Fruit fly (Drosophila melanogaster) whole organism, wandering third instar larva: ENCODE data around the gene Hsp70Ab.

Experiments
- Abd-B ChIP-seq: fragments of >200 bp; optimal IDR thresholded peaks from 2 replicates; lab custom pipeline; 2017; ENCODE audit warnings: missing biosample characterization, missing genetic modification characterization
- CG32264 ChIP-seq: fragments of 200-800 bp; sonication (Bioruptor generic); optimal IDR thresholded peaks from 2 replicates; lab custom pipeline; 2016; ENCODE audit warnings: missing biosample characterization, missing genetic modification characterization
- CG9705 ChIP-seq: fragments of 200-800 bp; sonication (Bioruptor generic); optimal IDR thresholded peaks from 2 replicates; lab custom pipeline; 2018; ENCODE audit warnings: missing biosample characterization, mild to moderate bottlenecking, missing genetic modification characterization
- CrebA ChIP-seq: fragments of 200-800 bp; sonication (Bioruptor generic); optimal IDR thresholded peaks from 2 replicates; lab custom pipeline; 2016; ENCODE audit warnings: missing biosample characterization, mild to moderate bottlenecking, missing genetic modification characterization, borderline replicate concordance
- Dfd ChIP-seq: fragments of >200 bp; optimal IDR thresholded peaks from 2 replicates; lab custom pipeline; 2017; ENCODE audit warnings: missing biosample characterization, missing genetic modification characterization
- Dif ChIP-seq: fragments of 200-275, 200-300 bp; sonication (Bioruptor generic); optimal IDR thresholded peaks from 2 replicates; lab custom pipeline; 2018; ENCODE audit warnings: missing biosample characterization, missing genetic modification characterization; ENCODE audit not compliant: partially characterized antibody
- GATAd ChIP-seq: sonication (Bioruptor generic); optimal IDR thresholded peaks from 2 replicates; lab custom pipeline; 2016; ENCODE audit warnings: missing biosample characterization, missing genetic modification characterization
- HLH106 ChIP-seq: fragments of 200-800 bp; optimal IDR thresholded peaks from 3 replicates; lab custom pipeline; 2019; ENCODE audit warnings: missing biosample characterization, mild to moderate bottlenecking, missing genetic modification characterization, moderate library complexity
- Hnf4 ChIP-seq: fragments of 200-800 bp; sonication (Bioruptor generic); optimal IDR thresholded peaks from 2 replicates; lab custom pipeline; 2016; ENCODE audit warnings: missing biosample characterization, mild to moderate bottlenecking, missing genetic modification characterization
- Hr83 ChIP-seq: fragments of 200-300 bp; sonication (Bioruptor generic); optimal IDR thresholded peaks from 2 replicates; lab custom pipeline; 2016; ENCODE audit warnings: missing biosample characterization, mild to moderate bottlenecking, missing genetic modification characterization, moderate library complexity; ENCODE audit not compliant: poor library complexity, severe bottlenecking
- Jra ChIP-seq: sonication (Bioruptor generic); optimal IDR thresholded peaks from 2 replicates; lab custom pipeline; 2016; ENCODE audit warnings: missing biosample characterization, missing genetic modification characterization
- Mio ChIP-seq: sonication (Bioruptor generic); optimal IDR thresholded peaks from 2 replicates; lab custom pipeline; 2016; ENCODE audit warnings: missing biosample characterization, missing genetic modification characterization
- Myc ChIP-seq: fragments of >200 bp; optimal IDR thresholded peaks from 2 replicates; lab custom pipeline; 2017
- N ChIP-seq: fragments of >200 bp; optimal IDR thresholded peaks from 2 replicates; lab custom pipeline; 2018; ENCODE audit warnings: missing biosample characterization, missing external identifiers, missing genetic modification characterization
- OdsH ChIP-seq: fragments of 200-800 bp; sonication (Bioruptor generic); optimal IDR thresholded peaks from 2 replicates; lab custom pipeline; 2016; ENCODE audit warnings: missing biosample characterization, mild to moderate bottlenecking, missing genetic modification characterization
- Rel ChIP-seq, 2 experiments: fragments of 200-800 bp; sonication (Bioruptor generic) in 1 of 2; optimal IDR thresholded peaks; 2 replicates in 1 of 2; 3 replicates in 1 of 2; lab custom pipeline; 2016 to 2019; ENCODE audit warnings: mild to moderate bottlenecking in 2 of 2, missing biosample characterization in 2 of 2, missing genetic modification characterization in 2 of 2, moderate library complexity in 1 of 2
- Sp1 ChIP-seq: fragments of 200-800 bp; sonication (Bioruptor generic); optimal IDR thresholded peaks from 3 replicates; lab custom pipeline; 2019; ENCODE audit warnings: missing biosample characterization, mild to moderate bottlenecking, missing genetic modification characterization, moderate library complexity
- Vsx2 ChIP-seq: fragments of 200-300, 225-300 bp; sonication (Bioruptor generic); optimal IDR thresholded peaks from 2 replicates; lab custom pipeline; 2018; ENCODE audit warnings: missing biosample characterization, missing genetic modification characterization; ENCODE audit not compliant: partially characterized antibody
- br ChIP-seq: fragments of 200-800 bp; sonication (Bioruptor generic); optimal IDR thresholded peaks from 2 replicates; lab custom pipeline; 2016; ENCODE audit warnings: missing biosample characterization, missing genetic modification characterization
- brk ChIP-seq: fragments of 200-800 bp; sonication (Bioruptor generic); optimal IDR thresholded peaks from 2 replicates; lab custom pipeline; 2016; ENCODE audit warnings: missing biosample characterization, mild to moderate bottlenecking, missing genetic modification characterization
- dmrt93B ChIP-seq: fragments of 200-800 bp; sonication (Bioruptor generic); optimal IDR thresholded peaks from 2 replicates; lab custom pipeline; 2018; ENCODE audit warnings: missing biosample characterization, mild to moderate bottlenecking, missing genetic modification characterization
- dsf ChIP-seq: sonication (Bioruptor generic); optimal IDR thresholded peaks from 2 replicates; lab custom pipeline; 2016; ENCODE audit warnings: missing biosample characterization, missing genetic modification characterization, borderline replicate concordance
- ey ChIP-seq: fragments of 200-800 bp; sonication (Bioruptor generic); optimal IDR thresholded peaks from 2 replicates; lab custom pipeline; 2016; ENCODE audit warnings: missing biosample characterization, missing genetic modification characterization
- foxo ChIP-seq, 2 experiments: fragments of 200-800 bp; sonication (Bioruptor generic); optimal IDR thresholded peaks; 2 replicates in 1 of 2; 3 replicates in 1 of 2; lab custom pipeline; 2016 to 2017; ENCODE audit warnings: missing biosample characterization in 2 of 2, missing genetic modification characterization in 2 of 2
- fru ChIP-seq: fragments of 200-800 bp; sonication (Bioruptor generic); optimal IDR thresholded peaks from 3 replicates; lab custom pipeline; 2016; ENCODE audit warnings: missing biosample characterization, mild to moderate bottlenecking, missing genetic modification characterization
- h ChIP-seq: fragments of 200-800 bp; sonication (Bioruptor generic); optimal IDR thresholded peaks from 3 replicates; lab custom pipeline; 2016; ENCODE audit warnings: missing biosample characterization, mild to moderate bottlenecking, missing genetic modification characterization
- jim ChIP-seq: fragments of 175-275, 200-325 bp; sonication (Bioruptor generic); optimal IDR thresholded peaks from 2 replicates; lab custom pipeline; 2016; ENCODE audit warnings: missing biosample characterization, mild to moderate bottlenecking, missing genetic modification characterization
- lola ChIP-seq: fragments of >200 bp; optimal IDR thresholded peaks from 2 replicates; lab custom pipeline; 2017; ENCODE audit warnings: missing biosample characterization, missing genetic modification characterization
- pan ChIP-seq: fragments of >200 bp; optimal IDR thresholded peaks from 2 replicates; lab custom pipeline; 2017
- psq ChIP-seq: fragments of 200-800 bp; sonication (Bioruptor generic); optimal IDR thresholded peaks from 3 replicates; lab custom pipeline; 2017; ENCODE audit warnings: missing biosample characterization, mild to moderate bottlenecking, missing genetic modification characterization, moderate library complexity
- rgr ChIP-seq: fragments of 200-800 bp; sonication (Bioruptor generic); optimal IDR thresholded peaks from 3 replicates; lab custom pipeline; 2016; ENCODE audit warnings: missing biosample characterization, mild to moderate bottlenecking, missing genetic modification characterization
- sage ChIP-seq: fragments of 200-800 bp; sonication (Bioruptor generic); optimal IDR thresholded peaks from 2 replicates; lab custom pipeline; 2016; ENCODE audit warnings: missing biosample characterization, mild to moderate bottlenecking, missing genetic modification characterization
- sv ChIP-seq: fragments of 200-800 bp; sonication (Bioruptor generic); optimal IDR thresholded peaks from 3 replicates; lab custom pipeline; 2016; ENCODE audit warnings: missing biosample characterization, missing genetic modification characterization
- tai ChIP-seq: sonication (Bioruptor generic); optimal IDR thresholded peaks from 2 replicates; lab custom pipeline; 2016; ENCODE audit warnings: missing biosample characterization, missing genetic modification characterization
- usp ChIP-seq: fragments of >200 bp; optimal IDR thresholded peaks from 2 replicates; lab custom pipeline; 2017; ENCODE audit warnings: missing biosample characterization, missing genetic modification characterization
- woc ChIP-seq: sonication (Bioruptor generic); optimal IDR thresholded peaks from 2 replicates; lab custom pipeline; 2016; ENCODE audit warnings: missing biosample characterization, mild to moderate bottlenecking, missing genetic modification characterization

Gene Hsp70Ab

dm6 chr3R:11945450-11946317 is 12.7 kb upstream of the Hsp70Ab start:
- no peak for TF ChIP-seq CG32264 (GFP tag; lab: Kevin White, UChicago)
- TF ChIP-seq Hr83 (GFP tag; lab: Kevin White, UChicago), result no peak
- no peak for TF ChIP-seq sv
- no peak for TF ChIP-seq N
- TF ChIP-seq Vsx2 (GFP tag; lab: Kevin White, UChicago), result no peak
- TF ChIP-seq Abd-B (GFP tag; lab: Kevin White, UChicago), result no peak
- TF ChIP-seq Myc, result no peak
- no peak for TF ChIP-seq foxo (GFP tag; optimal IDR thresholded peaks at IDR 0.05; lab: Kevin White, UChicago)
- no peak for TF ChIP-seq Dfd (GFP tag; lab: Kevin White, UChicago)
- TF ChIP-seq fru (GFP tag; lab: Kevin White, UChicago), result no peak
- TF ChIP-seq lola, result no peak
- no peak for TF ChIP-seq Hnf4 (GFP tag; lab: Kevin White, UChicago)
- no peak for TF ChIP-seq jim (GFP tag; lab: Kevin White, UChicago)
- no peak for TF ChIP-seq br (GFP tag; lab: Kevin White, UChicago)

dm6 chr3R:11947079-11947869 is 11.1 kb upstream of the Hsp70Ab start:
- TF ChIP-seq jim (GFP tag; lab: Kevin White, UChicago), result no peak
- peak; percentile 67 for TF ChIP-seq h (GFP tag; lab: Kevin White, UChicago)
- peak; percentile 49 for TF ChIP-seq Hnf4 (GFP tag; lab: Kevin White, UChicago)
- TF ChIP-seq usp (GFP tag; lab: Kevin White, UChicago), result no peak
- TF ChIP-seq Hr83 (GFP tag; lab: Kevin White, UChicago), result no peak
- TF ChIP-seq sage (GFP tag; lab: Kevin White, UChicago), result no peak
- TF ChIP-seq HLH106 (tag; lab: Kevin White, UChicago), result peak; percentile 72
- TF ChIP-seq lola, result no peak
- TF ChIP-seq brk (GFP tag; lab: Kevin White, UChicago), result no peak
- no peak for TF ChIP-seq CG32264 (GFP tag; lab: Kevin White, UChicago)
- TF ChIP-seq dsf, result no peak
- TF ChIP-seq Vsx2 (GFP tag; lab: Kevin White, UChicago), result no peak
- TF ChIP-seq Myc, result no peak
- TF ChIP-seq Abd-B (GFP tag; lab: Kevin White, UChicago), result no peak
- TF ChIP-seq dmrt93B (GFP tag; lab: Kevin White, UChicago), result peak; percentile 52
- no peak for TF ChIP-seq tai (GFP tag; lab: Kevin White, UChicago)
- no peak for TF ChIP-seq Mio
- TF ChIP-seq OdsH (GFP tag; lab: Kevin White, UChicago), result peak; percentile 55
- TF ChIP-seq GATAd (GFP tag; lab: Kevin White, UChicago), result no peak
- TF ChIP-seq Jra (GFP tag; lab: Kevin White, UChicago), result no peak
- TF ChIP-seq br (GFP tag; lab: Kevin White, UChicago), result peak; percentile 53
- no peak for TF ChIP-seq Dif (GFP tag; lab: Kevin White, UChicago)
- no peak for TF ChIP-seq pan (lab: Kevin White, UChicago)
- peak; percentile 47 for TF ChIP-seq woc (GFP tag; lab: Kevin White, UChicago)
- TF ChIP-seq psq (GFP tag; lab: Kevin White, UChicago), result peak; percentile 68
- TF ChIP-seq Dfd (GFP tag; lab: Kevin White, UChicago), result no peak
- peak; percentile 45 for TF ChIP-seq Sp1 (GFP tag; lab: Kevin White, UChicago)
- TF ChIP-seq rgr (GFP tag; lab: Kevin White, UChicago), result peak; percentile 65
- TF ChIP-seq N, result no peak
- peak; percentile 4 for TF ChIP-seq CG9705 (GFP tag; lab: Kevin White, UChicago)
- no peak for TF ChIP-seq CrebA (GFP tag; lab: Kevin White, UChicago)
- TF ChIP-seq ey, result peak; percentile 74
- peak in 1 of 2 experiments; percentile 75 for TF ChIP-seq foxo (GFP tag; optimal IDR thresholded peaks at IDR 0.05; lab: Kevin White, UChicago)
- TF ChIP-seq sv, result no peak
- no peak for TF ChIP-seq Rel (GFP tag; optimal IDR thresholded peaks at IDR 0.05; lab: Kevin White, UChicago)
- TF ChIP-seq Rel (tag; optimal IDR thresholded peaks at IDR 0.05; lab: Kevin White, UChicago), result no peak
- TF ChIP-seq fru (GFP tag; lab: Kevin White, UChicago), result peak; percentile 71
